Fruit fly (Drosophila melanogaster): ENCODE data around the gene CG9018.

The CG9018 gene

DNA sequence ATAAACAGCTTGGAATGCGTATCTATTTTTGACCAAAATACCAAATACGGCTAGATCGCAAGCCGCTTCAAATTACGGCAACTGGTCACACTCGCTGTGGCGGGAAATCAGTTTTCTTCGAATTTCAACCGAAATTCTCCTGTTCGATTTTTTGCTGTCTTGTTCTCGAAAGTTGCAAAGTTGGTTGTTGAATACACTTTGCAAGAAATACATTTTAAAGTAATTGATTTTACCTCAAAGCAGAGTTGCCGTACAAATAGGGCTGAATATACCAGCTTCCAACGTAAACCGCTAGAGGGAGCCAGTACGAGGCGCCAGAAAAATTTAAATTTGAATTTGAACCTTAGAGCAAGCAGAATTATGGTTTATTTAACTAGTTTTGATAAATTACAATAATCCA is at the start of gene CG9018:
Gene CG9018 (minus strand): TSS at position 43 of the 400 bp plus-strand sequence.
- TF ChIP-seq Hr83 (GFP tag; optimal IDR thresholded peaks at IDR 0.05; ENCODE audit: poor library complexity, severe bottlenecking) (peak; percentile 12), Myc (optimal IDR thresholded peaks at IDR 0.05) (peak; percentile 62), h (GFP tag; optimal IDR thresholded peaks at IDR 0.05) (no peak), Hr78 (GFP tag; optimal IDR thresholded peaks at IDR 0.05) (no peak), foxo (GFP tag; optimal IDR thresholded peaks at IDR 0.05) (peak in 1 of 2 experiments; percentile 3)

DNA sequence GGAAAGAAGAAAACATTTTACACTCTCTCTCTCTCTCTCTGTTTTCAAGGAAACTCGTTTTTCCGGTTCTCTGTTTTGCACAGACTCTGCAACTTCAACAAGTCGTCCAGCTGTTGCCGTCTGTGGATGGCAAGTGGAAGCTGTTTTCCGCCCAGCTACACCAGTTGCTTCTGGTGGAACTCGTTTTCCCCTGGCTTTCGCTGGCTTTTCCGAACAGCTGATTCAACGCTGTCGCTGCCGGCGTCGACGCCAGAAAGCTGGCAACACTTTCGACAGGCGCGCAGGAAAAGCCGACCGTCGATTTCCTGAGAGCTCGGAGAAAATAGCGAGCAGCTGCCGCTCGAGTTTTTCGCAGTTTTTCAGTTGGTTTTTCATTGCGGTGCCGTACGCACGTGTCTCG is 45.6 kb upstream of the CG9018 start, which contains the start of gene MsR2:
Gene MsR2 (plus strand): TSS at position 378 of the 400 bp plus-strand sequence.
- TF ChIP-seq woc (GFP tag; optimal IDR thresholded peaks at IDR 0.05) (no peak), Hr83 (GFP tag; optimal IDR thresholded peaks at IDR 0.05; ENCODE audit: poor library complexity, severe bottlenecking) (no peak)

DNA sequence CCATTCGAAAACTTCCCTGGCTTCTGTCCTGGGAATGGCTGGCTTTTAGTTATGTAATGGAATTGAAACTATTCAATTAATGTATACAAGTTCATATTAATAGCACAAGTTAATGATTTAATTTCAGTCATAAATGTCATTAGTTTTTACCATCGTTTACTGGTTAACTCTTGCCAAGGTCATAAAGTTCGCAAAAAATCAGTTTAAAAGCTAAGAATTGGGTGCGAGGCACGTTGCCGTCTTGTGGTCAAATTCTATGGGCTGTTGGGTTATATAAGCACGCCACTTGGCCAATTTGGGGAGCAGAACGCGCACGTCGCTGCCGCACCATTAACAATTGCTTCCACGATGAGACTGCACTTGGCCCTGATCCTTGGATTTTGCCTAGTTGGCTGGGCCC is 39.4 kb upstream of the CG9018 start, which contains the start of gene yellow-g2:
Gene yellow-g2 (plus strand): TSS at position 301 of the 400 bp plus-strand sequence.
- TF ChIP-seq dl (GFP tag; optimal IDR thresholded peaks at IDR 0.05; ENCODE audit: insufficient read depth in 1 of 2, partially characterized antibody in 2 of 2) (no peak), Mio (GFP tag; optimal IDR thresholded peaks at IDR 0.05) (no peak), Dif (GFP tag; optimal IDR thresholded peaks at IDR 0.05; ENCODE audit: partially characterized antibody) (no peak), CG32264 (GFP tag; optimal IDR thresholded peaks at IDR 0.05) (no peak), foxo (GFP tag; optimal IDR thresholded peaks at IDR 0.05) (no peak), OdsH (GFP tag; optimal IDR thresholded peaks at IDR 0.05) (no peak), pan (optimal IDR thresholded peaks at IDR 0.05) (no peak), ey (GFP tag; optimal IDR thresholded peaks at IDR 0.05) (no peak), br (GFP tag; optimal IDR thresholded peaks at IDR 0.05) (no peak), psq (GFP tag; optimal IDR thresholded peaks at IDR 0.05) (no peak)

DNA sequence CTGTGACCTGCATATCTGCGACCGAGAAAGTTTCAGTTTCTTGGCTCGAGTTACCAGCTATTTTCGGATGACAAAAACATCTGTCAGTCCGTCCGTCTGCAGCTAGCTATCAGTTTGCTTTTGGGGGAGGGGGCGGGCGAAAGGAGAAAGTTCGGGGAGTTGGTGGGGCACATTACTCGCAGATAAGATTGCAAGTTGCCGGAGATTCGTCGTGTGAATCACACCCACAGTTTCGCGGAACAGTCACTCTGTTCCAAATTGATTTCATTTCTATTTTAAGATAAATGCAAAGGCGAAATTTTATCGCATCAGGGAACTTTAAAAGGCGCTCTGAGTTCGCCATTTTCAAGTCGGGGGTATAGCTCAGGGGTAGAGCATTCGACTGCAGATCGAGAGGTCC is 36.5 kb upstream of the CG9018 start:
- no peak for TF ChIP-seq Rel (GFP tag; optimal IDR thresholded peaks at IDR 0.05)
- TF ChIP-seq Rel (tag; optimal IDR thresholded peaks at IDR 0.05), result peak; percentile 97
- no peak for TF ChIP-seq HLH106 (tag; optimal IDR thresholded peaks at IDR 0.05)
- no peak for TF ChIP-seq Dif (GFP tag; optimal IDR thresholded peaks at IDR 0.05; ENCODE audit: partially characterized antibody)
- no peak for TF ChIP-seq foxo (GFP tag; optimal IDR thresholded peaks at IDR 0.05)

DNA sequence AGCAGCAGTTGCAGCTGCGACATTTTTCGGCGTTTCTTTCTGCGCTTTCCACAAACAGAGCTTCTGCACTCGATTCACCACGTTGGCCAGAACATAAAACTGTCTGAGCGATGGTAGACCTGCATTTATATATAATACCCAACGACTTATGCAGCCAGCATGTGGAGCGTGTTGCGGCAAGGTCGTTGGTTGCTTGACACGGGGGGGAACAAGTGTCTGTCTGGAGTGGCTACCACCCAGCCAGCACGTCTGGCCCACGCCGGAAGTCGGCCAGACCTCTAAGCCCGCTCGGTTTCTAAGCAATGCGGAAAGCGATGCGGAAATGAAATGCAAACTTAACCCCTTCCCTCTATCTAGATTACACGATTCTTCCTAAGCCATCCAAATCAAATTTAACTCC is 35.8 kb upstream of the CG9018 start, which contains the start of gene yellow-g:
Gene yellow-g (minus strand): TSS at position 101 of the 400 bp plus-strand sequence.
- TF ChIP-seq Mio (GFP tag; optimal IDR thresholded peaks at IDR 0.05), result no peak

DNA sequence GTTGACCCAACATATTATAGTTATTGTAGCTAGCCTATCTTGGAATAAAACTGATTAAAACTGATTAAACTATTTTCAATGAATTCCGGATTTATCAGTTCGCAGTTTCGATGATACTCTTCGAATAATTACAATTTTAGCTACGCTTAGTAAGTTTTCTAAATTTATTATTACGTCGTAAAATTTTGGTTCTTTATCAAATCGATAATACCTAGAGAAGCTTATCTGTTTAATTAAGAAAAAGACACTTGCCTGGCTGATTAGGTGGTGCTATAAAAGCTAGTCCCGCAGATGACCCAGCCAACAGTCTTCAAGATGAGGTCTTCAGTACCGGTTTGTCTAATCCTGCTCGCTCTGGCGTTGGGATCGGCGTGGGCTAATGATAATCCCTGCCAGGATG is 31.6 kb upstream of the CG9018 start, which contains the start of gene CG32302:
Gene CG32302 (plus strand): TSS at position 301 of the 400 bp plus-strand sequence.
- no peak for TF ChIP-seq brk (GFP tag; optimal IDR thresholded peaks at IDR 0.05)
- TF ChIP-seq rgr (GFP tag; optimal IDR thresholded peaks at IDR 0.05), result no peak
- no peak for TF ChIP-seq N (GFP tag; optimal IDR thresholded peaks at IDR 0.05)
- TF ChIP-seq CG9705 (GFP tag; optimal IDR thresholded peaks at IDR 0.05), result no peak
- TF ChIP-seq CrebA (GFP tag; optimal IDR thresholded peaks at IDR 0.05; ENCODE audit: borderline replicate concordance), result no peak

DNA sequence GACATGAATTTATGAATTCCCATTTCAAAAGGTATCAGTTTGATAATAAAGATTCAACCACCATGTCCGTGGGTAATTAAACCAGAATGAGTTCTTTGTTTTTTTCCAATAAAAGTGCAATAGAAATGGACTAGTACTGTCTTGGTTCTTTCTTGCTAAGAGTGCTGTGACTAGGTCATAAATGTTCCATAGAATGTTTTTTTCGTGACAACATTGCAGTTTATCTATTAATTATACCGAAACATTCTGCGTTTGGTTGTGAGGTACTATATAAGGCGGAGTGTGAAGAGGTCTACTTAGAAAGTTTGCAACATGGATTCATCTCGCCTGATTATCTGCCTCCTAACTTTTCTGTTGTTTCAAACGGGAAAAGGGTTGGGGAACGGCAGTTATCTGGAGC is 30.7 kb upstream of the CG9018 start, which contains the start of gene obst-I:
Gene obst-I (plus strand): TSS at position 301 of the 400 bp plus-strand sequence.
- TF ChIP-seq Dfd (GFP tag; optimal IDR thresholded peaks at IDR 0.05) (no peak), woc (GFP tag; optimal IDR thresholded peaks at IDR 0.05) (no peak), Mio (GFP tag; optimal IDR thresholded peaks at IDR 0.05) (no peak), N (GFP tag; optimal IDR thresholded peaks at IDR 0.05) (no peak), jim (GFP tag; optimal IDR thresholded peaks at IDR 0.05) (no peak), Hr83 (GFP tag; optimal IDR thresholded peaks at IDR 0.05; ENCODE audit: poor library complexity, severe bottlenecking) (no peak), CG9705 (GFP tag; optimal IDR thresholded peaks at IDR 0.05) (no peak), ey (GFP tag; optimal IDR thresholded peaks at IDR 0.05) (no peak)

All from whole organism, wandering third instar larva.